Fruit fly (Drosophila melanogaster) whole organism, embryonic: ENCODE measurements around the gene CG13896.

Experiments used
- Atf3 ChIP-seq: fragments of 200-800 bp; sonication (Bioruptor generic); optimal IDR thresholded peaks from 3 replicates; lab custom pipeline; 2016; ENCODE audit warnings: missing biosample characterization, missing genetic modification characterization
- C15 ChIP-seq: fragments of 200-800 bp; sonication (Bioruptor generic); IDR thresholded peaks from 3 replicates; pipeline ENCODE4 v1.3.6; 2022; ENCODE audit warnings: missing biosample characterization, missing genetic modification characterization
- CG10147 ChIP-seq: fragments of 200-800 bp; sonication (Bioruptor generic); optimal IDR thresholded peaks from 2 replicates; lab custom pipeline; 2019; ENCODE audit warnings: missing biosample characterization, mild to moderate bottlenecking, missing genetic modification characterization, moderate library complexity
- CG10979 ChIP-seq: fragments of 200-800 bp; sonication (Bioruptor generic); optimal IDR thresholded peaks from 2 replicates; lab custom pipeline; 2018; ENCODE audit warnings: missing biosample characterization, mild to moderate bottlenecking, missing genetic modification characterization, moderate library complexity
- CG11723 ChIP-seq: fragments of 200-800 bp; sonication (Bioruptor generic); optimal IDR thresholded peaks from 2 replicates; lab custom pipeline; 2017; ENCODE audit warnings: missing biosample characterization, mild to moderate bottlenecking, missing genetic modification characterization
- CG13287 ChIP-seq: fragments of 200-800 bp; sonication (Bioruptor generic); IDR thresholded peaks from 2 replicates; pipeline ENCODE4 v1.3.6; 2022; ENCODE audit warnings: missing biosample characterization, missing genetic modification characterization; ENCODE audit not compliant: partially characterized antibody
- CG13424 ChIP-seq: fragments of 200-800 bp; sonication (Bioruptor generic); optimal IDR thresholded peaks from 2 replicates; lab custom pipeline; 2019; ENCODE audit warnings: missing biosample characterization, mild to moderate bottlenecking, missing genetic modification characterization, moderate library complexity
- CG14014 ChIP-seq: fragments of 200-800 bp; sonication (Bioruptor generic); IDR thresholded peaks from 2 replicates; pipeline ENCODE4 v1.3.6; 2022; ENCODE audit warnings: missing biosample characterization, missing genetic modification characterization
- CG14050 ChIP-seq: fragments of 200-800 bp; sonication (Bioruptor generic); IDR thresholded peaks from 3 replicates; pipeline ENCODE4 v1.3.6; 2022; ENCODE audit warnings: missing biosample characterization, missing genetic modification characterization
- CG15479 ChIP-seq: fragments of 200-800 bp; sonication (Bioruptor generic); optimal IDR thresholded peaks from 3 replicates; lab custom pipeline; 2019; ENCODE audit warnings: missing biosample characterization, mild to moderate bottlenecking, missing genetic modification characterization, moderate library complexity
- CG16779 ChIP-seq: fragments of 200-800 bp; sonication (Bioruptor generic); IDR thresholded peaks from 2 replicates; pipeline ENCODE4 v1.3.6; 2022; ENCODE audit warnings: missing biosample characterization, missing genetic modification characterization
- CG32767 ChIP-seq: fragments of 200-800 bp; sonication (Bioruptor generic); IDR thresholded peaks from 2 replicates; pipeline ENCODE4 v1.3.6; 2022; ENCODE audit warnings: missing biosample characterization, missing genetic modification characterization
- CG3407 ChIP-seq: fragments of 200-800 bp; sonication (Bioruptor generic); optimal IDR thresholded peaks from 2 replicates; lab custom pipeline; 2018; ENCODE audit warnings: missing biosample characterization, mild to moderate bottlenecking, missing genetic modification characterization
- CG4820 ChIP-seq: fragments of 200-800 bp; sonication (Bioruptor generic); optimal IDR thresholded peaks from 3 replicates; lab custom pipeline; 2016; ENCODE audit warnings: missing biosample characterization, missing genetic modification characterization
- CG6791 ChIP-seq: fragments of 200-800 bp; sonication (Bioruptor generic); IDR thresholded peaks from 3 replicates; pipeline ENCODE4 v1.3.6; 2022; ENCODE audit warnings: missing biosample characterization, missing genetic modification characterization; ENCODE audit not compliant: partially characterized antibody
- CG8089 ChIP-seq: fragments of 200-800 bp; sonication (Bioruptor generic); optimal IDR thresholded peaks from 3 replicates; lab custom pipeline; 2016; ENCODE audit warnings: missing biosample characterization, missing genetic modification characterization
- CG8290 ChIP-seq, 3 experiments: fragments of 200-800 bp; sonication (Bioruptor generic); optimal IDR thresholded peaks; 2 replicates each; lab custom pipeline; 2016 to 2019; ENCODE audit warnings: missing biosample characterization in 3 of 3, missing genetic modification characterization in 3 of 3, mild to moderate bottlenecking in 2 of 3, moderate library complexity in 1 of 3
- CG8388 ChIP-seq: fragments of 200-800 bp; sonication (Bioruptor generic); optimal IDR thresholded peaks from 2 replicates; lab custom pipeline; 2019; ENCODE audit warnings: missing biosample characterization, mild to moderate bottlenecking, missing genetic modification characterization, moderate library complexity
- Dll ChIP-seq: fragments of 200-800 bp; sonication (Bioruptor generic); IDR thresholded peaks from 4 replicates; pipeline ENCODE4 v1.3.6; 2022; ENCODE audit warnings: missing biosample characterization, missing genetic modification characterization; ENCODE audit not compliant: partially characterized antibody
- E2f1 ChIP-seq: fragments of 200-800 bp; sonication (Bioruptor generic); IDR thresholded peaks from 2 replicates; pipeline ENCODE4 v1.3.6; 2022; ENCODE audit warnings: missing biosample characterization, missing genetic modification characterization
- Hand ChIP-seq: fragments of 200-800 bp; sonication (Bioruptor generic); optimal IDR thresholded peaks from 2 replicates; lab custom pipeline; 2017; ENCODE audit warnings: mild to moderate bottlenecking, missing biosample characterization, missing genetic modification reagents, missing genetic modification characterization
- Hsf ChIP-seq: fragments of 200-800 bp; sonication (Bioruptor generic); optimal IDR thresholded peaks from 3 replicates; lab custom pipeline; 2016; ENCODE audit warnings: missing biosample characterization, missing genetic modification characterization
- MBD-R2 ChIP-seq: fragments of 200-800 bp; sonication (Bioruptor generic); IDR thresholded peaks from 2 replicates; pipeline ENCODE4 v1.3.6; 2022; ENCODE audit warnings: missing biosample characterization, missing genetic modification characterization
- Meics ChIP-seq: fragments of 200-800 bp; sonication (Bioruptor generic); optimal IDR thresholded peaks from 2 replicates; lab custom pipeline; 2017; ENCODE audit warnings: missing biosample characterization, mild to moderate bottlenecking, missing genetic modification characterization
- NC2β ChIP-seq: fragments of 200-800 bp; sonication (Bioruptor generic); optimal IDR thresholded peaks from 2 replicates; lab custom pipeline; 2016; ENCODE audit warnings: missing biosample characterization, missing genetic modification characterization
- Oli ChIP-seq: fragments of 200-800 bp; sonication (Bioruptor generic); optimal IDR thresholded peaks from 2 replicates; lab custom pipeline; 2018; ENCODE audit warnings: missing biosample characterization, mild to moderate bottlenecking, missing genetic modification characterization, moderate library complexity
- Poxn ChIP-seq: fragments of 200-800 bp; sonication (Bioruptor generic); IDR thresholded peaks from 2 replicates; pipeline ENCODE4 v1.3.6; 2022; ENCODE audit warnings: missing biosample characterization, missing genetic modification characterization
- Side ChIP-seq: fragments of 200-800 bp; sonication (Bioruptor generic); optimal IDR thresholded peaks from 2 replicates; lab custom pipeline; 2016; ENCODE audit warnings: missing biosample characterization, missing genetic modification characterization
- Six4 ChIP-seq: fragments of 200-800 bp; sonication (Bioruptor generic); optimal IDR thresholded peaks from 2 replicates; lab custom pipeline; 2016; ENCODE audit warnings: missing biosample characterization, missing genetic modification characterization
- ac ChIP-seq: fragments of 200-800 bp; sonication (Bioruptor generic); optimal IDR thresholded peaks from 3 replicates; lab custom pipeline; 2017; ENCODE audit warnings: missing biosample characterization, mild to moderate bottlenecking, missing genetic modification characterization
- aop ChIP-seq: fragments of 200-800 bp; sonication (Bioruptor generic); IDR thresholded peaks from 2 replicates; pipeline ENCODE4 v1.3.6; 2022; ENCODE audit warnings: missing biosample characterization, missing genetic modification characterization
- ap ChIP-seq: fragments of 200-800 bp; sonication (Bioruptor generic); IDR thresholded peaks from 2 replicates; pipeline ENCODE4 v1.3.6; 2022; ENCODE audit warnings: missing biosample characterization, missing genetic modification characterization
- az2 ChIP-seq: fragments of 200-800 bp; sonication (Bioruptor generic); optimal IDR thresholded peaks from 3 replicates; lab custom pipeline; 2016; ENCODE audit warnings: missing biosample characterization, missing genetic modification characterization
- br ChIP-seq: fragments of >200 bp; optimal IDR thresholded peaks from 2 replicates; lab custom pipeline; 2017
- corto ChIP-seq: fragments of 200-800 bp; sonication (Bioruptor generic); optimal IDR thresholded peaks from 2 replicates; lab custom pipeline; 2016; ENCODE audit warnings: missing biosample characterization, mild to moderate bottlenecking, missing genetic modification characterization, moderate library complexity
- dm ChIP-seq: fragments of 200-800 bp; sonication (Bioruptor generic); optimal IDR thresholded peaks from 3 replicates; lab custom pipeline; 2016; ENCODE audit warnings: missing biosample characterization, missing genetic modification characterization
- dpn ChIP-seq, 2 experiments: fragments of 200-800 bp; sonication (Bioruptor generic); optimal IDR thresholded peaks; 3 replicates each; lab custom pipeline; 2016; ENCODE audit warnings: missing biosample characterization in 2 of 2, missing genetic modification characterization in 2 of 2
- dysf ChIP-seq: fragments of 200-800 bp; sonication (Bioruptor generic); IDR thresholded peaks from 3 replicates; pipeline ENCODE4 v1.3.6; 2022; ENCODE audit warnings: missing biosample characterization, missing genetic modification characterization
- luna ChIP-seq: fragments of 200-800 bp; sonication (Bioruptor generic); optimal IDR thresholded peaks from 2 replicates; lab custom pipeline; 2016; ENCODE audit warnings: missing biosample characterization, missing genetic modification characterization
- nmo ChIP-seq: fragments of 200-800 bp; sonication (Bioruptor generic); optimal IDR thresholded peaks from 2 replicates; lab custom pipeline; 2018; ENCODE audit warnings: missing biosample characterization, mild to moderate bottlenecking, missing genetic modification characterization, moderate library complexity
- pho ChIP-seq: fragments of 200-800 bp; sonication (Bioruptor generic); optimal IDR thresholded peaks from 2 replicates; lab custom pipeline; 2016; ENCODE audit warnings: missing biosample characterization, missing genetic modification characterization
- pnt ChIP-seq: fragments of 200-800 bp; sonication (Bioruptor generic); optimal IDR thresholded peaks from 3 replicates; lab custom pipeline; 2016; ENCODE audit warnings: missing biosample characterization, missing genetic modification characterization
- pros ChIP-seq: fragments of 200-800 bp; sonication (Bioruptor generic); optimal IDR thresholded peaks from 3 replicates; lab custom pipeline; 2019; ENCODE audit warnings: missing biosample characterization, mild to moderate bottlenecking, missing genetic modification characterization, moderate library complexity
- ranshi ChIP-seq: fragments of 200-800 bp; sonication (Bioruptor generic); IDR thresholded peaks from 2 replicates; pipeline ENCODE4 v1.3.6; 2022; ENCODE audit warnings: missing biosample characterization, missing genetic modification characterization
- repo ChIP-seq: fragments of 200-800 bp; sonication (Bioruptor generic); optimal IDR thresholded peaks from 2 replicates; lab custom pipeline; 2016; ENCODE audit warnings: missing biosample characterization, missing genetic modification characterization
- seq ChIP-seq: fragments of 200-800 bp; sonication (Bioruptor generic); IDR thresholded peaks from 2 replicates; pipeline ENCODE4 v1.3.6; 2022; ENCODE audit warnings: missing biosample characterization, missing genetic modification characterization
- sna ChIP-seq: fragments of 200-800 bp; sonication (Bioruptor generic); IDR thresholded peaks from 2 replicates; pipeline ENCODE4 v1.3.6; 2022; ENCODE audit warnings: missing biosample characterization, missing genetic modification characterization; ENCODE audit not compliant: partially characterized antibody
- ssp ChIP-seq: fragments of 200-800 bp; sonication (Bioruptor generic); IDR thresholded peaks from 2 replicates; pipeline ENCODE4 v1.3.6; 2022; ENCODE audit warnings: missing biosample characterization, missing genetic modification characterization
- zen2 ChIP-seq: fragments of 200-800 bp; sonication (Bioruptor generic); IDR thresholded peaks from 3 replicates; pipeline ENCODE4 v1.3.6; 2022; ENCODE audit warnings: missing biosample characterization, missing genetic modification characterization; ENCODE audit not compliant: partially characterized antibody
- zf30C ChIP-seq: fragments of 200-800 bp; sonication (Bioruptor generic); optimal IDR thresholded peaks from 3 replicates; lab custom pipeline; 2018; ENCODE audit warnings: missing biosample characterization, mild to moderate bottlenecking, missing genetic modification characterization

Gene CG13896

DNA sequence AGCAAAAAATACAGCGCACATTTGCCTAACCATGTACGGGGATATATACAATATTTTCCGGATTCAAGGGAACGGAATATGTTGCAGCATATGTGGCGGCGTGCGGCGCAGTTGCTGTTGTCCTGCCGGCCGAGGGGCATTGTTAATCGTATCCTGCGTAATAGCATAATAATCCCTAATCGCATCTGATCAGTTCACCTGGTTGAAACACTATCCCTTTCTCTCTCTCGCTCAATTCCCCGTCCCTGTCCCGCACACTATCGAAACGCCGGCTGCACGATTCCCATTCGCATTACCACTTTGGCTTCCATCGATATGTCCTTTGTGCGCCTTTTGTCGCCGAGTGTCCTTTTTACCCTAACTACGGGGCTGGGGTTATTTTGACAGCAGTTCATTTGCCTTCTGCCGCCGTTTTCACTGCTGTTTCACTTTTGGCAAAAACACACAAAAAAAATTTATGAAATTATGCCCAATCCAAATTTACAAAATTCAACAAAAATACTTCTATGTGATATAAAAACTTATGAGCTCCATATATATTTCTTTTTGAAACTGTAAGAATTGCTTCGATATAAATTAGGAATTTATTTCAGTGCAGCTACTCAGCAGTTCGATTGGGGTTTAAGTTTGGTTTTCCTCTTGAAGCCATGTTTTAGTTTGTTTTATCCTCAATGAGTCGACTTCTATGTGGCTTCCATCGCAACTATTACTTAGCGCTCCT, 33.7 kb upstream of the CG13896 start (continued):
- TF ChIP-seq CG13287 (GFP tag; lab: Robert Waterston, UW) = no peak
- TF ChIP-seq ranshi (GFP tag; lab: Robert Waterston, UW) = no peak
- TF ChIP-seq CG10147 (GFP tag; lab: Kevin White, UChicago) = no peak
- no peak for TF ChIP-seq C15 (GFP tag; lab: Robert Waterston, UW)
- peak; percentile 46 for TF ChIP-seq Six4 (GFP tag; lab: Kevin White, UChicago)
- TF ChIP-seq Atf3 = no peak
- no peak for TF ChIP-seq luna (GFP tag; lab: Kevin White, UChicago)
- TF ChIP-seq nmo = peak; percentile 48
- peak; percentile 38 for TF ChIP-seq repo (GFP tag; lab: Kevin White, UChicago)
- TF ChIP-seq az2 = peak; percentile 51
- peak; percentile 24 for TF ChIP-seq Oli (tag; lab: Kevin White, UChicago)
- no peak for TF ChIP-seq NC2β (GFP tag; lab: Kevin White, UChicago)
- no peak for TF ChIP-seq CG32767 (GFP tag; lab: Robert Waterston, UW)
- peak; percentile 1 for TF ChIP-seq corto (GFP tag; lab: Kevin White, UChicago)
- TF ChIP-seq dysf (GFP tag; lab: Robert Waterston, UW) = no peak
- TF ChIP-seq Meics (GFP tag; lab: Kevin White, UChicago) = no peak
- no peak for TF ChIP-seq pho
- TF ChIP-seq CG14050 = no peak
- TF ChIP-seq ssp (GFP tag; lab: Robert Waterston, UW) = no peak; the same call in 1 of the 2 replicates
- no peak for TF ChIP-seq Hand (GFP tag; lab: Kevin White, UChicago)
- peak; percentile 58 for TF ChIP-seq Hsf (GFP tag; lab: Kevin White, UChicago)
- TF ChIP-seq pros = peak; percentile 67
- peak; percentile 16 for TF ChIP-seq dpn (GFP tag; optimal IDR thresholded peaks at IDR 0.05; lab: Kevin White, UChicago)
- no peak for TF ChIP-seq MBD-R2 (GFP tag; lab: Robert Waterston, UW)
- no peak for TF ChIP-seq CG8290 (GFP tag; optimal IDR thresholded peaks at IDR 0.05; lab: Kevin White, UChicago)
- no peak for TF ChIP-seq CG8290 (tag; optimal IDR thresholded peaks at IDR 0.05; lab: Kevin White, UChicago)
- TF ChIP-seq CG11723 (GFP tag; lab: Kevin White, UChicago) = no peak
- peak; percentile 41 for TF ChIP-seq zf30C (GFP tag; lab: Kevin White, UChicago)
- TF ChIP-seq E2f1 = peak; percentile 18; the same call in 1 of the 2 replicates
- TF ChIP-seq ac (GFP tag; lab: Kevin White, UChicago) = no peak
- peak; percentile 44 for TF ChIP-seq CG3407 (GFP tag; lab: Kevin White, UChicago)
- no peak for TF ChIP-seq Dll
- no peak for TF ChIP-seq dm (GFP tag; lab: Kevin White, UChicago)
- TF ChIP-seq zen2 = no peak
- TF ChIP-seq pnt (GFP tag; lab: Kevin White, UChicago) = peak; percentile 27
- no peak for TF ChIP-seq sna (GFP tag; lab: Robert Waterston, UW)
- peak; percentile 8 for TF ChIP-seq CG13424 (tag; lab: Kevin White, UChicago)
- peak; percentile 1 for TF ChIP-seq Side (GFP tag; lab: Kevin White, UChicago)
- TF ChIP-seq CG15479 (GFP tag; lab: Kevin White, UChicago) = no peak
- TF ChIP-seq br (lab: Kevin White, UChicago) = no peak
- TF ChIP-seq CG8089 (GFP tag; lab: Kevin White, UChicago) = no peak
- no peak for TF ChIP-seq ap
- TF ChIP-seq CG10979 = peak; percentile 79
- TF ChIP-seq CG4820 (GFP tag; lab: Kevin White, UChicago) = peak; percentile 43
- TF ChIP-seq seq (GFP tag; lab: Robert Waterston, UW) = no peak
- peak; percentile 48 for TF ChIP-seq CG8388 (GFP tag; lab: Kevin White, UChicago)
- TF ChIP-seq CG14014 (GFP tag; lab: Robert Waterston, UW) = no peak
- no peak for TF ChIP-seq aop (GFP tag; lab: Robert Waterston, UW)
- no peak for TF ChIP-seq Poxn
- TF ChIP-seq CG16779 (GFP tag; lab: Robert Waterston, UW) = no peak
- TF ChIP-seq CG6791 = no peak
